Fruit fly (Drosophila melanogaster): ENCODE measurements around the gene PGRP-SD.

Gene PGRP-SD

dm6 chr3L:7650968-7651367 is at the start of gene PGRP-SD:
TSS of gene PGRP-SD (plus strand) at chr3L:7651180.
- TF ChIP-seq psq (optimal IDR thresholded peaks at IDR 0.05) (no peak), h (optimal IDR thresholded peaks at IDR 0.05) (no peak), insv (optimal IDR thresholded peaks at IDR 0.05) (no peak), Sin3A (optimal IDR thresholded peaks at IDR 0.05) (no peak), ttk (optimal IDR thresholded peaks at IDR 0.05) (no peak), Myc (optimal IDR thresholded peaks at IDR 0.05) (no peak)

DNA sequence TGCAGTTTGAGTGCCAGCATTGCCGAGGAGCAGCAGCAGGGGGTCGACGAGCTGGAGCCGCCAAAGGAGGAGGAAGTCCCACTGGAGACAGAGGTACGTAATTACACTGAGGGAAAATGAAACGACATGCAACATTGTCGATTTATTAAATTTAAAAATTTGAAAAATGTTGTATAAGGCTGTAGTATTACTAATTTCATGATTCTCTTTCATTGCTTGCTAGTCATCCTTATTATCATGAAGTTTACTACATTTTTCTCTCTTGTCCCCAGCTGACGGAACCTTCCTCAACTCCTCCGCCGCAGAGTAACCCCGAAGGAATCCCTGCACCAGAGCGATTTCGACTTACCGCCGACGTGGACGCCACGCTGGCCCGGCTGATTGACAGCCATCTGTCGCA is 47.6 kb upstream of the PGRP-SD start:
- TF ChIP-seq h (optimal IDR thresholded peaks at IDR 0.05), result no peak
- TF ChIP-seq Myc (optimal IDR thresholded peaks at IDR 0.05), result no peak
- no peak for TF ChIP-seq ttk (optimal IDR thresholded peaks at IDR 0.05)
- no peak for TF ChIP-seq insv (optimal IDR thresholded peaks at IDR 0.05)
- TF ChIP-seq psq (optimal IDR thresholded peaks at IDR 0.05), result no peak
- no peak for TF ChIP-seq Sin3A (optimal IDR thresholded peaks at IDR 0.05)

- no peak for TF ChIP-seq Sin3A (optimal IDR thresholded peaks at IDR 0.05)
Observed at dm6 chr3L:7604863-7605262, 46.1 kb upstream of the PGRP-SD start.

DNA sequence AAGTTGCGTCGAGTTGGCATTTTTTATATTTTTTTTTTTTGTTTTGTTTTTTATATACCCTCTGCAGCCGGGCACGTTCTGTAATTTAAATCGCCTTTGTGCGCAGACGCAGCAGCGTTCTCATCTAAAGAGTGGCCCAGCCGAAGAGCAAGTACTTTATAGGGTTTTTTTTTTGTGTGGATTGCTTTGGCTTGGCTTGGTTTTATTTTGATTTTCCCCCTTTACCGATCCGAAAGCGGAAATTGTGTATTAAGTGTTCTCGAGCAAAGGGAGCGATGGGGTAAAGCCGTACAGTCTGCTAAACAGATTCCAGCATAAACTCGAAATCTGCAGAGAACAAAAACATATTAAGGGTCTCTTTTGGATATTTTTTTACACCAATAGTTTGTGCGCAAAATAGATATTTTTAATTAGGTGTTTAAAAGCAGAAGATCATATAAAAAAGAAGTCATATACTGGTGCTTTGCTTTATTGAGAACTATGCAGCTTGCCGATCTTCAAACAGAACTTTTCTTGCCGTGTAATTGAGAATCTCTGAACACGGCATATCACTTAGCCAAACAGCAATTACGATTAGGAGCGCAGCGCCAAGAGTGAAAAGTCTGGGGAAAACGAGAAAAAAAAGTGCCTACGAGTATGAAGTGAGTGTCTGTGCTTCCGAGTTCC is 44.5 kb upstream of the PGRP-SD start:
- no peak for TF ChIP-seq Sin3A (optimal IDR thresholded peaks at IDR 0.05)

- TF ChIP-seq ttk (optimal IDR thresholded peaks at IDR 0.05), result no peak
- TF ChIP-seq Sin3A (optimal IDR thresholded peaks at IDR 0.05), result no peak
- TF ChIP-seq psq (optimal IDR thresholded peaks at IDR 0.05), result no peak
- TF ChIP-seq Myc (optimal IDR thresholded peaks at IDR 0.05), result no peak
- no peak for TF ChIP-seq h (optimal IDR thresholded peaks at IDR 0.05)
- no peak for TF ChIP-seq insv (optimal IDR thresholded peaks at IDR 0.05)
Observed at dm6 chr3L:7610522-7610921, 40.5 kb upstream of the PGRP-SD start.

- TF ChIP-seq psq (optimal IDR thresholded peaks at IDR 0.05) (no peak), ttk (optimal IDR thresholded peaks at IDR 0.05) (no peak), Sin3A (optimal IDR thresholded peaks at IDR 0.05) (no peak), Myc (optimal IDR thresholded peaks at IDR 0.05) (no peak), h (optimal IDR thresholded peaks at IDR 0.05) (no peak), insv (optimal IDR thresholded peaks at IDR 0.05) (no peak)
Observed at dm6 chr3L:7611229-7611628, 39.8 kb upstream of the PGRP-SD start.

dm6 chr3L:7614226-7614625 is 36.8 kb upstream of the PGRP-SD start:
- TF ChIP-seq ttk (optimal IDR thresholded peaks at IDR 0.05), result no peak
- no peak for TF ChIP-seq Myc (optimal IDR thresholded peaks at IDR 0.05)
- no peak for TF ChIP-seq psq (optimal IDR thresholded peaks at IDR 0.05)
- TF ChIP-seq Sin3A (optimal IDR thresholded peaks at IDR 0.05), result no peak
- no peak for TF ChIP-seq insv (optimal IDR thresholded peaks at IDR 0.05)
- no peak for TF ChIP-seq h (optimal IDR thresholded peaks at IDR 0.05)

dm6 chr3L:7617436-7617979 is 33.5 kb upstream of the PGRP-SD start:
- TF ChIP-seq ttk (optimal IDR thresholded peaks at IDR 0.05) (no peak), psq (optimal IDR thresholded peaks at IDR 0.05) (no peak), h (optimal IDR thresholded peaks at IDR 0.05) (no peak), insv (optimal IDR thresholded peaks at IDR 0.05) (no peak), Sin3A (optimal IDR thresholded peaks at IDR 0.05) (no peak), Myc (optimal IDR thresholded peaks at IDR 0.05) (no peak)

dm6 chr3L:7624561-7624960 is 26.4 kb upstream of the PGRP-SD start:
- TF ChIP-seq insv (optimal IDR thresholded peaks at IDR 0.05) (no peak), ttk (optimal IDR thresholded peaks at IDR 0.05) (no peak), psq (optimal IDR thresholded peaks at IDR 0.05) (no peak), Sin3A (optimal IDR thresholded peaks at IDR 0.05) (no peak), Myc (optimal IDR thresholded peaks at IDR 0.05) (no peak), h (optimal IDR thresholded peaks at IDR 0.05) (no peak)

DNA sequence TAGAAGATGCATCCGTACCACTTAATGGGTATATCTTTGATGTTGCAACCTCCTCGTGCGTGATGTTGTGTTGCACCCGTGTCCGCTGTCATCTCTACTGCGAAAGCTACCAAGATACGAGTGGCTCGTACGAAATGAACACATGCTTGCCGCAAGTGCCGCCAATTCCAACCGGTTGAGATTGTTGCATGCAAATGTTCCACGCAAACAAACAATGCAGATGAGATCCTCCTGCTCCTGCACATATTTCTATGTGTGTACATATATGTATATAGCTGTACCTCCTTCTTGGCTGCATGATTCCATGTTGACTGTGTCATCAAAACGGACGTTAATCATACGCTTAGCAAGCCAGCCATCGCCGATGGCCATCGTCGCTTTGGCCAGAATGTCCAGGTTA is 20.9 kb upstream of the PGRP-SD start:
- TF ChIP-seq Sin3A (optimal IDR thresholded peaks at IDR 0.05) (no peak), psq (optimal IDR thresholded peaks at IDR 0.05) (no peak), Myc (optimal IDR thresholded peaks at IDR 0.05) (no peak), h (optimal IDR thresholded peaks at IDR 0.05) (no peak), insv (optimal IDR thresholded peaks at IDR 0.05) (no peak), ttk (optimal IDR thresholded peaks at IDR 0.05) (no peak)

DNA sequence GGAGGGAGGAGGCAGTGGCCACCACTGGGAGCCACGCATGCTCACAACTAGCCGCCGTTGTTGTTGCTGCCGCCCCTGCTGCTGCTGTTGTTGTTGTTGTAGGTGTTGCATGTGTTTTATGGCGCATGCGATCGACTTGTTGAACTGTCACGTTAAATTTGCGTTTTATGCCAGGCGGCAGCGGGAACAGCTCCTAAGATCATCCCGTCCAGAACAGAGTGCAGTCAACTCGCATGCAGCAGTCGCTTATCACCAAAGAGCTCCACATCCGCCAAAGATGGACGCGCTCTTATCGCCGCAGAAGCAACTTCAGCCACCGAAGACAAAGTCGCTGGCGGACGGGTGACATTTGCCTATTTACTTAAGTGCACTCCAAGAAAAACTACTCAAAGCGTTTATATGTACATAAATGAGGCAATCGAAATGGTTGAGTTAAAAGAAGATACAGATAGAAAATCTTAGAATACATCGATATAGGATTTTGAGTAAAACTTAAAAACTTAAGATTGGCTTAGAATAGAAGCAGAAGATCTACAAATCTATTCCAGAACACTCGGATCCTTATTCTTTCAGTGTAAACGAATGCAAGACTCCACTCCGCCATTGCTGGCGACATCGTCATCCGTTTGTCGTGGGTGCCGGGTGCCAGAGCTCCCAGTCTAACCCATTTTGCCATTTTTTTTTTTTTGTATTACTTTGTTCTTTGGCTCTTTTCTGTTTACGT is 18.3 kb upstream of the PGRP-SD start:
- TF ChIP-seq Myc (optimal IDR thresholded peaks at IDR 0.05) (no peak), ttk (optimal IDR thresholded peaks at IDR 0.05) (no peak), h (optimal IDR thresholded peaks at IDR 0.05) (no peak), Sin3A (optimal IDR thresholded peaks at IDR 0.05) (no peak), insv (optimal IDR thresholded peaks at IDR 0.05) (no peak), psq (optimal IDR thresholded peaks at IDR 0.05) (no peak)

DNA sequence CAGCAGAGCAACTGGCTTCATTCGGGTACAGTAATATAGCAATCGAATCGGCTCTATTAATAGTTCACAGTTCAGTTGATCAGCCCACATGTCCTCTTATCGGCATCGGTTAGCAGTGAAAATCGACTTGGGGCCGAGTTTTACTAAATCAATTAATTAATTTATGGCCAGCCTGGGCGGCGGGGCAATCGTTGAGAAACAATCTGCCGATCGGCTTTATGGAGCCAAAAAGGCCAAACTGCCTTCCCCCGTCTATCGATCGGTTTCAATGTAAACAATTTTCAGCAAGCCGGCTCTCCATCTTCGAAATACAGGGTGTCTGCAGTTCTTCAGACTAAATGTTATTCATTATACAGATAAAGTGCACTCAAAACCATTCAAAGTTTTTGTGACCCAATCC is 17.4 kb upstream of the PGRP-SD start:
- TF ChIP-seq psq (optimal IDR thresholded peaks at IDR 0.05) (no peak), h (optimal IDR thresholded peaks at IDR 0.05) (no peak), Sin3A (optimal IDR thresholded peaks at IDR 0.05) (no peak), insv (optimal IDR thresholded peaks at IDR 0.05) (no peak), Myc (optimal IDR thresholded peaks at IDR 0.05) (no peak), ttk (optimal IDR thresholded peaks at IDR 0.05) (no peak)
